Fruit fly (Drosophila melanogaster) whole organism, embryonic: ENCODE measurements around the gene CG42366.

Experiments
- BEAF-32 ChIP-seq: fragments of 200-800 bp; sonication (Bioruptor generic); optimal IDR thresholded peaks from 3 replicates; lab custom pipeline; 2017; ENCODE audit warnings: missing biosample characterization, missing genetic modification characterization, mild to moderate bottlenecking, moderate library complexity, missing genetic modification reagents
- CG10267 ChIP-seq: fragments of 200-800 bp; sonication (Bioruptor generic); optimal IDR thresholded peaks from 2 replicates; lab custom pipeline; 2018; ENCODE audit warnings: missing biosample characterization, mild to moderate bottlenecking, missing genetic modification characterization, moderate library complexity
- CG10366 ChIP-seq: fragments of 200-800 bp; sonication (Bioruptor generic); IDR thresholded peaks from 2 replicates; pipeline ENCODE4 v1.3.6; 2022; ENCODE audit warnings: missing biosample characterization, missing genetic modification characterization
- CG11247 ChIP-seq: fragments of 200-800 bp; sonication (Bioruptor generic); IDR thresholded peaks from 2 replicates; pipeline ENCODE4 v1.3.6; 2022; ENCODE audit warnings: missing biosample characterization, missing genetic modification characterization
- CG12659 ChIP-seq: fragments of 200-800 bp; sonication (Bioruptor generic); optimal IDR thresholded peaks from 3 replicates; lab custom pipeline; 2017; ENCODE audit warnings: mild to moderate bottlenecking, missing biosample characterization, missing genetic modification reagents, missing genetic modification characterization
- CG13287 ChIP-seq: fragments of 200-800 bp; sonication (Bioruptor generic); IDR thresholded peaks from 2 replicates; pipeline ENCODE4 v1.3.6; 2022; ENCODE audit warnings: missing biosample characterization, missing genetic modification characterization; ENCODE audit not compliant: partially characterized antibody
- CG13624 ChIP-seq: fragments of 200-800 bp; sonication (Bioruptor generic); optimal IDR thresholded peaks from 2 replicates; lab custom pipeline; 2016; ENCODE audit warnings: missing biosample characterization, missing genetic modification characterization
- CG13894 ChIP-seq: fragments of 200-800 bp; sonication (Bioruptor generic); optimal IDR thresholded peaks from 3 replicates; lab custom pipeline; 2018; ENCODE audit warnings: missing biosample characterization, mild to moderate bottlenecking, missing genetic modification characterization, moderate library complexity
- CG16863 ChIP-seq: fragments of 200-800 bp; sonication (Bioruptor generic); optimal IDR thresholded peaks from 3 replicates; lab custom pipeline; 2016; ENCODE audit warnings: missing biosample characterization, missing genetic modification characterization
- CG17328 ChIP-seq: fragments of 200-800 bp; sonication (Bioruptor generic); IDR thresholded peaks from 2 replicates; pipeline ENCODE4 v1.3.6; 2022; ENCODE audit warnings: missing biosample characterization, missing genetic modification characterization
- CG17361 ChIP-seq: fragments of 200-800 bp; sonication (Bioruptor generic); IDR thresholded peaks from 3 replicates; pipeline ENCODE4 v1.3.6; 2022; ENCODE audit warnings: missing biosample characterization, missing genetic modification characterization
- CG17829 ChIP-seq: fragments of 200-800 bp; optimal IDR thresholded peaks from 2 replicates; lab custom pipeline; 2019; ENCODE audit warnings: missing biosample characterization, mild to moderate bottlenecking, missing genetic modification characterization, moderate library complexity
- CG17912 ChIP-seq: fragments of 200-800 bp; sonication (Bioruptor generic); optimal IDR thresholded peaks from 2 replicates; lab custom pipeline; 2018; ENCODE audit warnings: missing biosample characterization, mild to moderate bottlenecking, missing genetic modification characterization
- CG4328 ChIP-seq: fragments of 200-800 bp; sonication (Bioruptor generic); optimal IDR thresholded peaks from 3 replicates; lab custom pipeline; 2017; ENCODE audit warnings: missing biosample characterization, missing genetic modification reagents, missing genetic modification characterization
- CG4730 ChIP-seq: fragments of 200-800 bp; sonication (Bioruptor generic); IDR thresholded peaks from 2 replicates; pipeline ENCODE4 v1.3.6; 2022; ENCODE audit warnings: missing biosample characterization, missing genetic modification characterization
- CG6854 ChIP-seq: fragments of 200-800 bp; sonication (Bioruptor generic); optimal IDR thresholded peaks from 3 replicates; lab custom pipeline; 2017; ENCODE audit warnings: missing biosample characterization, mild to moderate bottlenecking, missing genetic modification characterization
- CkIIα-i1 ChIP-seq: fragments of 200-800 bp; sonication (Bioruptor generic); IDR thresholded peaks from 2 replicates; pipeline ENCODE4 v1.3.6; 2022; ENCODE audit warnings: missing biosample characterization, missing genetic modification characterization
- Dip2 ChIP-seq: fragments of 200-800 bp; sonication (Bioruptor generic); IDR thresholded peaks from 2 replicates; pipeline ENCODE4 v1.3.6; 2022; ENCODE audit warnings: missing biosample characterization, missing genetic modification characterization
- GATAe ChIP-seq: fragments of 200-800 bp; sonication (Bioruptor generic); conservative IDR thresholded peaks from 2 replicates; pipeline ENCODE4 v1.3.6; 2022; ENCODE audit warnings: missing biosample characterization, missing genetic modification characterization
- HLH3B ChIP-seq: fragments of 200-800 bp; sonication (Bioruptor generic); IDR thresholded peaks from 2 replicates; pipeline ENCODE4 v1.3.6; 2022; ENCODE audit warnings: missing biosample characterization, missing genetic modification characterization
- HLHmδ ChIP-seq: fragments of 200-800 bp; sonication (Bioruptor generic); optimal IDR thresholded peaks from 2 replicates; lab custom pipeline; 2018; ENCODE audit warnings: missing biosample characterization, mild to moderate bottlenecking, missing genetic modification characterization, moderate library complexity
- Hr3 ChIP-seq: fragments of 200-800 bp; sonication (Bioruptor generic); optimal IDR thresholded peaks from 3 replicates; lab custom pipeline; 2016; ENCODE audit warnings: missing biosample characterization, missing genetic modification characterization
- Jarid2 ChIP-seq: fragments of 200-800 bp; sonication (Bioruptor generic); optimal IDR thresholded peaks from 3 replicates; lab custom pipeline; 2017; ENCODE audit warnings: mild to moderate bottlenecking, missing biosample characterization, missing genetic modification reagents, missing genetic modification characterization
- NfI ChIP-seq: fragments of 200-800 bp; sonication (Bioruptor generic); optimal IDR thresholded peaks from 3 replicates; lab custom pipeline; 2018; ENCODE audit warnings: missing biosample characterization, mild to moderate bottlenecking, missing genetic modification characterization, moderate library complexity
- Sox102F ChIP-seq: fragments of 200-800 bp; sonication (Bioruptor generic); optimal IDR thresholded peaks from 2 replicates; lab custom pipeline; 2018; ENCODE audit warnings: missing biosample characterization, mild to moderate bottlenecking, missing genetic modification characterization, moderate library complexity
- Ssrp ChIP-seq: fragments of 200-800 bp; sonication (Bioruptor generic); optimal IDR thresholded peaks from 2 replicates; lab custom pipeline; 2018; ENCODE audit warnings: missing biosample characterization, mild to moderate bottlenecking, missing genetic modification characterization, moderate library complexity
- Tbp ChIP-seq: fragments of >200 bp; optimal IDR thresholded peaks from 2 replicates; lab custom pipeline; 2018; ENCODE audit warnings: missing biosample characterization, missing genetic modification characterization
- ab ChIP-seq: fragments of 200-800 bp; sonication (Bioruptor generic); optimal IDR thresholded peaks from 2 replicates; lab custom pipeline; 2016; ENCODE audit warnings: missing biosample characterization, missing genetic modification characterization
- al ChIP-seq: fragments of 200-800 bp; sonication (Bioruptor generic); IDR thresholded peaks from 2 replicates; pipeline ENCODE4 v1.3.6; 2022; ENCODE audit warnings: missing biosample characterization, missing genetic modification characterization
- az2 ChIP-seq: fragments of 200-800 bp; sonication (Bioruptor generic); optimal IDR thresholded peaks from 3 replicates; lab custom pipeline; 2016; ENCODE audit warnings: missing biosample characterization, missing genetic modification characterization
- chm ChIP-seq: fragments of 200-800 bp; sonication (Bioruptor generic); IDR thresholded peaks from 2 replicates; pipeline ENCODE4 v1.3.6; 2022; ENCODE audit warnings: missing biosample characterization, missing genetic modification characterization
- chn ChIP-seq: fragments of 200-800 bp; sonication (Bioruptor generic); optimal IDR thresholded peaks from 2 replicates; lab custom pipeline; 2016; ENCODE audit warnings: missing biosample characterization, missing genetic modification characterization
- crc ChIP-seq: fragments of 200-800 bp; sonication (Bioruptor generic); optimal IDR thresholded peaks from 2 replicates; lab custom pipeline; 2016; ENCODE audit warnings: missing biosample characterization, missing genetic modification characterization
- crp ChIP-seq, 2 experiments: fragments of 200-800 bp; sonication (Bioruptor generic); optimal IDR thresholded peaks; 2 replicates in 1 of 2; 3 replicates in 1 of 2; lab custom pipeline; 2017; ENCODE audit warnings: missing biosample characterization in 2 of 2, missing genetic modification characterization in 2 of 2, mild to moderate bottlenecking in 1 of 2, moderate library complexity in 1 of 2
- cwo ChIP-seq: fragments of 200-800 bp; sonication (Bioruptor generic); optimal IDR thresholded peaks from 3 replicates; lab custom pipeline; 2017; ENCODE audit warnings: missing biosample characterization, missing genetic modification characterization, mild to moderate bottlenecking, moderate library complexity, missing genetic modification reagents
- dimm ChIP-seq: fragments of 200-800 bp; sonication (Bioruptor generic); IDR thresholded peaks from 2 replicates; pipeline ENCODE4 v1.3.6; 2022; ENCODE audit warnings: missing biosample characterization, missing genetic modification characterization
- ems ChIP-seq: fragments of 200-800 bp; sonication (Bioruptor generic); optimal IDR thresholded peaks from 3 replicates; lab custom pipeline; 2016; ENCODE audit warnings: missing biosample characterization, missing genetic modification characterization
- fd96Cb ChIP-seq: fragments of 200-800 bp; sonication (Bioruptor generic); optimal IDR thresholded peaks from 2 replicates; lab custom pipeline; 2018; ENCODE audit warnings: missing biosample characterization, mild to moderate bottlenecking, missing genetic modification characterization, moderate library complexity
- gro ChIP-seq: fragments of 200-800 bp; sonication (Bioruptor generic); optimal IDR thresholded peaks from 2 replicates; lab custom pipeline; 2016; ENCODE audit warnings: missing biosample characterization, missing genetic modification characterization
- her ChIP-seq: fragments of 200-800 bp; sonication (Bioruptor generic); optimal IDR thresholded peaks from 2 replicates; lab custom pipeline; 2016; ENCODE audit warnings: missing biosample characterization, missing genetic modification characterization
- ken ChIP-seq: fragments of 200-800 bp; sonication (Bioruptor generic); IDR thresholded peaks from 3 replicates; pipeline ENCODE4 v1.3.6; 2022; ENCODE audit warnings: missing biosample characterization, missing genetic modification characterization
- lab ChIP-seq: fragments of 200-800 bp; sonication (Bioruptor generic); optimal IDR thresholded peaks from 3 replicates; lab custom pipeline; 2017; ENCODE audit warnings: missing biosample characterization, missing genetic modification characterization, mild to moderate bottlenecking, moderate library complexity, missing genetic modification reagents
- mam ChIP-seq: fragments of 200-800 bp; sonication (Bioruptor generic); optimal IDR thresholded peaks from 3 replicates; lab custom pipeline; 2016; ENCODE audit warnings: missing biosample characterization, missing genetic modification characterization
- pum ChIP-seq: fragments of 200-800 bp; sonication (Bioruptor generic); optimal IDR thresholded peaks from 2 replicates; lab custom pipeline; 2016; ENCODE audit warnings: missing biosample characterization, missing genetic modification characterization
- run ChIP-seq: fragments of 200-800 bp; sonication (Bioruptor generic); optimal IDR thresholded peaks from 3 replicates; lab custom pipeline; 2018; ENCODE audit warnings: missing biosample characterization, mild to moderate bottlenecking, missing genetic modification characterization
- sc ChIP-seq, 3 experiments: fragments of >200 bp in 2 of 3; fragments of 200-800 bp in 1 of 3; sonication (Bioruptor generic) in 1 of 3; optimal IDR thresholded peaks; 2 replicates in 2 of 3; 3 replicates in 1 of 3; lab custom pipeline; 2017; ENCODE audit warnings: mild to moderate bottlenecking in 1 of 3, missing biosample characterization in 1 of 3, missing genetic modification characterization in 1 of 3, missing genetic modification reagents in 1 of 3
- seq ChIP-seq: fragments of 200-800 bp; sonication (Bioruptor generic); IDR thresholded peaks from 2 replicates; pipeline ENCODE4 v1.3.6; 2022; ENCODE audit warnings: missing biosample characterization, missing genetic modification characterization
- shn ChIP-seq: fragments of 200-800 bp; sonication (Bioruptor generic); optimal IDR thresholded peaks from 3 replicates; lab custom pipeline; 2016; ENCODE audit warnings: missing biosample characterization, missing genetic modification characterization
- slp2 ChIP-seq: fragments of 200-800 bp; sonication (Bioruptor generic); optimal IDR thresholded peaks from 2 replicates; lab custom pipeline; 2016; ENCODE audit warnings: missing biosample characterization, missing genetic modification characterization
- sna ChIP-seq: fragments of 200-800 bp; sonication (Bioruptor generic); IDR thresholded peaks from 2 replicates; pipeline ENCODE4 v1.3.6; 2022; ENCODE audit warnings: missing biosample characterization, missing genetic modification characterization; ENCODE audit not compliant: partially characterized antibody
- tap ChIP-seq: fragments of 200-800 bp; optimal IDR thresholded peaks from 3 replicates; lab custom pipeline; 2019; ENCODE audit warnings: missing biosample characterization, mild to moderate bottlenecking, missing genetic modification characterization, moderate library complexity

The CG42366 gene

DNA sequence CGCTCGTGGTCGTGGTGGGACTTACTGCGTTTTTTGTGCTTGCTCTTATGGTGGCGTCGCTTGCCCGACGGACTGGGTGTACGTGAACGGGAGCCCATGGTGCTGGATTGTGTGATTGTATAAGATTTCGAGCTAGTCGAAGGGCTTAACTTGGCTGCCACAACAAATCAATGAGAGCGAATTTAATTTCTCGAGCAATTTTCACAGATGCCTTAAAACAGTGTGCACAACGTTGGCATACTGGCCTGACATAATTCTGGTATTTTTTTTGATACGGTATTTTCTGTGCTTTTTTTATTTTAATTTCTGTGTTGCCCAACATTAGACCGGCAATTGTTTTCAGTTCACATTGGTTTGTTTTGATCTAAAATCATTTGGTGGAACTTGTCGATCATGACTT lies 12.9 kb downstream of the CG42366 start, which contains the start of gene Arglu1 (continued):
- TF ChIP-seq CG17912 (GFP tag; lab: Kevin White, UChicago): no peak
- no peak for TF ChIP-seq Ssrp
- TF ChIP-seq Dip2 (GFP tag; lab: Robert Waterston, UW): no peak
- TF ChIP-seq ken (GFP tag; lab: Robert Waterston, UW): no peak
- no peak for TF ChIP-seq HLH3B (GFP tag; lab: Robert Waterston, UW)
- TF ChIP-seq lab (GFP tag; lab: Kevin White, UChicago): peak; percentile 33
- no peak for TF ChIP-seq CG10366 (GFP tag; lab: Robert Waterston, UW)
- TF ChIP-seq CG16863 (GFP tag; lab: Kevin White, UChicago): no peak
- TF ChIP-seq CG17328 (GFP tag; lab: Robert Waterston, UW): no peak
- TF ChIP-seq gro (GFP tag; lab: Kevin White, UChicago): peak; percentile 20
- TF ChIP-seq sc (optimal IDR thresholded peaks at IDR 0.05; lab: Kevin White, UChicago): no peak
- no peak for TF ChIP-seq sc (GFP tag; optimal IDR thresholded peaks at IDR 0.05; lab: Kevin White, UChicago)
- TF ChIP-seq CkIIα-i1 (GFP tag; lab: Robert Waterston, UW): no peak
- peak; percentile 86 for TF ChIP-seq CG10267 (tag; lab: Kevin White, UChicago)
- TF ChIP-seq seq: no peak
- no peak for TF ChIP-seq Sox102F (GFP tag; lab: Kevin White, UChicago)
- TF ChIP-seq run (tag; lab: Kevin White, UChicago): no peak
- peak; percentile 39; the same call in 1 of the 2 replicates for TF ChIP-seq CG11247 (GFP tag; lab: Robert Waterston, UW)
- TF ChIP-seq CG4730 (GFP tag; lab: Robert Waterston, UW): no peak
- no peak for TF ChIP-seq dimm (GFP tag; lab: Robert Waterston, UW)
- TF ChIP-seq ems (GFP tag; lab: Kevin White, UChicago): peak; percentile 28
- no peak for TF ChIP-seq chn (GFP tag; lab: Kevin White, UChicago)
- TF ChIP-seq CG13287 (GFP tag; lab: Robert Waterston, UW): peak; percentile 36; the same call in 1 of the 2 replicates
- no peak for TF ChIP-seq her (GFP tag; lab: Kevin White, UChicago)
- no peak for TF ChIP-seq HLHmδ
- TF ChIP-seq CG17361 (GFP tag; lab: Robert Waterston, UW): no peak
- no peak for TF ChIP-seq chm
- no peak for TF ChIP-seq GATAe (GFP tag; lab: Robert Waterston, UW)
- no peak for TF ChIP-seq pum (GFP tag; lab: Kevin White, UChicago)
- no peak for TF ChIP-seq cwo
- TF ChIP-seq BEAF-32 (GFP tag; lab: Kevin White, UChicago): peak; percentile 6
- TF ChIP-seq CG6854 (GFP tag; lab: Kevin White, UChicago): no peak
- no peak for TF ChIP-seq Tbp (GFP tag; lab: Kevin White, UChicago)
- no peak for TF ChIP-seq CG4328
- no peak for TF ChIP-seq Jarid2 (GFP tag; lab: Kevin White, UChicago)
- no peak for TF ChIP-seq fd96Cb (tag; lab: Kevin White, UChicago)
- TF ChIP-seq CG17829: no peak
- TF ChIP-seq CG13894 (tag; lab: Kevin White, UChicago): no peak
- TF ChIP-seq al (GFP tag; lab: Robert Waterston, UW): no peak
- TF ChIP-seq slp2: no peak
- TF ChIP-seq sna (GFP tag; lab: Robert Waterston, UW): no peak
- TF ChIP-seq CG12659: no peak
- TF ChIP-seq crc (GFP tag; lab: Kevin White, UChicago): no peak
- TF ChIP-seq mam: peak; percentile 53
- peak in 1 of 2 experiments; percentile 41 for TF ChIP-seq crp (GFP tag; optimal IDR thresholded peaks at IDR 0.05; lab: Kevin White, UChicago)
- TF ChIP-seq Hr3 (GFP tag; lab: Kevin White, UChicago): no peak
- no peak for TF ChIP-seq tap (tag; lab: Kevin White, UChicago)
- no peak for TF ChIP-seq ab (GFP tag; lab: Kevin White, UChicago)
- TF ChIP-seq shn (GFP tag; lab: Kevin White, UChicago): no peak
- peak; percentile 26 for TF ChIP-seq NfI
- peak; percentile 26 for TF ChIP-seq CG13624
- TF ChIP-seq az2 (GFP tag; lab: Kevin White, UChicago): no peak
